Worm (Caenorhabditis elegans): Measurements from ENCODE around the gene taf-10.

DNA sequence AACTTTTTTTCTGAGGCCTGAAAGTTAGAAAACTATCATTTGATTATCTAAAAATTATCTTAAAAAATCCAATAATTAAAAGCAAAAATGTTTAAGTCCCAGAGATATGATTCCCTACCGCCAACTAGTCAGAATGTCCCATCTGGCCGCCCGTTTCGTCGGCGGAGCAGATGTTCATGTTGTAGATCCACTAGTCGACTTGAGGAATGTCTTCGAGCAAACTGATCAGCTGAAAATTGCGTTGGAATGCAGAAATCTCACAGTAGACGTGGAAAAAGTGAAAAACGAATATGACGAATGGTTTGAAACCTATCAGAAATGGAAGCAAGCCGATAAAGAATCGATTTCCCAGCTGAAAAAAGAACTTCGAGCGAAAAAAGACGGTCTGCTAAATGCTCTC, 2.3 kb downstream of the taf-10 start, which contains the start of gene K03B4.1:
- TF ChIP-seq aly-1 (tag; optimal IDR thresholded peaks at IDR 0.05) (no peak), flt-1 (GFP tag; IDR thresholded peaks at IDR 0.05) (no peak), ama-1 (optimal IDR thresholded peaks at IDR 0.05) (no peak), pes-1 (GFP tag; IDR thresholded peaks at IDR 0.05) (no peak), scrt-1 (GFP tag; IDR thresholded peaks at IDR 0.05) (no peak), tbx-37 (GFP tag; conservative IDR thresholded peaks at IDR 0.05) (no peak), ceh-13 (GFP tag; optimal IDR thresholded peaks at IDR 0.05) (no peak), ceh-36 (tag; optimal IDR thresholded peaks at IDR 0.05) (no peak), hnd-1 (tag; optimal IDR thresholded peaks at IDR 0.05) (no peak), hmbx-1 (tag; optimal IDR thresholded peaks at IDR 0.05) (no peak), tbx-11 (GFP tag; IDR thresholded peaks at IDR 0.05) (no peak), ets-7 (tag; optimal IDR thresholded peaks at IDR 0.05) (no peak)
